Worm (Caenorhabditis elegans) whole organism, late embryonic: ENCODE results near the gene nhr-251.

Source experiments
- hlh-8 ChIP-seq: sonication (generic microtip); optimal IDR thresholded peaks from 2 replicates; lab custom pipeline; 2016; ENCODE audit warnings: missing genotype, missing genetic modification characterization, missing compliant biosample characterization
- nfya-1 ChIP-seq: sonication (generic microtip); optimal IDR thresholded peaks from 2 replicates; lab custom pipeline; 2017; ENCODE audit warnings: missing genetic modification characterization, mild to moderate bottlenecking, missing compliant biosample characterization, antibody characterized with exemption, moderate library complexity

- TF ChIP-seq hlh-8 (tag; lab: Kevin White, UChicago) (no peak), nfya-1 (tag; lab: Kevin White, UChicago) (no peak)
Observed at ce11 chrV:609671-610070, 9.3 kb downstream of the nhr-251 start, which contains the start of gene srlf-36.
